Worm (Caenorhabditis elegans): ENCODE results near the gene C17G10.10.

The C17G10.10 gene

ce11 chrII:5582309-5582708 lies 16.9 kb downstream of the C17G10.10 start, which contains the start of gene T25E4.2:
Gene T25E4.2, minus strand, starts transcription at chrII:5582409.
- TF ChIP-seq irx-1 (tag; optimal IDR thresholded peaks at IDR 0.05) (no peak), lin-35 (GFP tag; optimal IDR thresholded peaks at IDR 0.05) (no peak), unc-62 (GFP tag; optimal IDR thresholded peaks at IDR 0.05) (no peak), pqm-1 (tag; optimal IDR thresholded peaks at IDR 0.05) (no peak), nhr-237 (tag; optimal IDR thresholded peaks at IDR 0.05) (no peak), C16A3.4 (tag; optimal IDR thresholded peaks at IDR 0.05) (no peak), unc-86 (tag; optimal IDR thresholded peaks at IDR 0.05) (no peak), dpl-1 (GFP tag; optimal IDR thresholded peaks at IDR 0.05) (no peak), ceh-88 (GFP tag; IDR thresholded peaks at IDR 0.05) (no peak)

ce11 chrII:5579236-5579635 lies 19.9 kb downstream of the C17G10.10 start:
- TF ChIP-seq egl-27 (tag; optimal IDR thresholded peaks at IDR 0.05): no peak
- TF ChIP-seq lsy-2 (tag; optimal IDR thresholded peaks at IDR 0.05): no peak
- no peak for TF ChIP-seq aly-2 (tag; optimal IDR thresholded peaks at IDR 0.05)
- TF ChIP-seq unc-30 (tag; optimal IDR thresholded peaks at IDR 0.05): no peak
- TF ChIP-seq lir-3 (tag; optimal IDR thresholded peaks at IDR 0.05; ENCODE audit: poor library complexity): no peak
- no peak for TF ChIP-seq fos-1 (tag; optimal IDR thresholded peaks at IDR 0.05)
- TF ChIP-seq snu-23 (GFP tag; optimal IDR thresholded peaks at IDR 0.05): no peak
- TF ChIP-seq hlh-4 (tag; optimal IDR thresholded peaks at IDR 0.05): no peak
- no peak for TF ChIP-seq C34B4.2 (tag; optimal IDR thresholded peaks at IDR 0.05)
- no peak for TF ChIP-seq sox-4 (tag; optimal IDR thresholded peaks at IDR 0.05)
- TF ChIP-seq swsn-7 (tag; optimal IDR thresholded peaks at IDR 0.05): no peak
- TF ChIP-seq ceh-82 (tag; optimal IDR thresholded peaks at IDR 0.05): no peak
- no peak for TF ChIP-seq hlh-17 (GFP tag; optimal IDR thresholded peaks at IDR 0.05; ENCODE audit: borderline replicate concordance)

ce11 chrII:5578714-5579113 lies 20.5 kb downstream of the C17G10.10 start:
- no peak for TF ChIP-seq fkh-4 (tag; optimal IDR thresholded peaks at IDR 0.05; ENCODE audit: borderline replicate concordance)
- TF ChIP-seq nhr-47 (tag; optimal IDR thresholded peaks at IDR 0.05): no peak
- TF ChIP-seq nhr-84 (tag; optimal IDR thresholded peaks at IDR 0.05): no peak
- TF ChIP-seq efl-1 (optimal IDR thresholded peaks at IDR 0.05): no peak
- no peak for TF ChIP-seq efl-1 (GFP tag; optimal IDR thresholded peaks at IDR 0.05 in 1 of 2)
- TF ChIP-seq nhr-20 (tag; optimal IDR thresholded peaks at IDR 0.05): no peak
- TF ChIP-seq unc-86 (tag; optimal IDR thresholded peaks at IDR 0.05): no peak
- no peak for TF ChIP-seq hpl-2 (GFP tag; optimal IDR thresholded peaks at IDR 0.05)
- TF ChIP-seq C16A3.4 (tag; optimal IDR thresholded peaks at IDR 0.05): no peak
- TF ChIP-seq nhr-12 (tag; optimal IDR thresholded peaks at IDR 0.05): no peak
- TF ChIP-seq unc-62 (GFP tag; optimal IDR thresholded peaks at IDR 0.05): no peak
- TF ChIP-seq C34B4.2 (tag; optimal IDR thresholded peaks at IDR 0.05): no peak
- TF ChIP-seq zag-1 (tag; optimal IDR thresholded peaks at IDR 0.05): no peak
- no peak for TF ChIP-seq sox-4 (tag; optimal IDR thresholded peaks at IDR 0.05)

DNA sequence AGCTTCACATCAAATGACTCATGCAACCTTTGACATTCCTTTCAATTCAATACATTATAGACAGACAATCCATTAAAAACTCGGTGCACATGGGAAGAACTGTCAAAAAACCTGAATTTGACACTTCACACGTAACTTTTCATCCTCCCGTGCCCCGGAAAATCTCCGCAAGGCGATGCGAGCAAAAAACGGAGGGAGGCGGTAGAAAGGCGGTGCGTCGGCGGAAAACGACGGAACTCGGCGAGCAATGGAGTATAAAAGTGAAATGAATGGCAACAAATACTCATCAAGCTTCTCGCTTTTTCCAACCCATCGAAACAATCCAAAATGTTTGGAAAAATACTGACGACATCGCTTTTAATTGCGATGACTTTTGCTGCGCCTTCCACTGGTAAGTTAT lies 21.1 kb downstream of the C17G10.10 start, which contains the start of gene T25E4.1:
Gene T25E4.1 (plus strand): TSS at position 301 of the 400 bp plus-strand sequence.
- TF ChIP-seq fkh-8 (tag; optimal IDR thresholded peaks at IDR 0.05) (no peak), isw-1 (GFP tag; IDR thresholded peaks at IDR 0.05) (no peak)

DNA sequence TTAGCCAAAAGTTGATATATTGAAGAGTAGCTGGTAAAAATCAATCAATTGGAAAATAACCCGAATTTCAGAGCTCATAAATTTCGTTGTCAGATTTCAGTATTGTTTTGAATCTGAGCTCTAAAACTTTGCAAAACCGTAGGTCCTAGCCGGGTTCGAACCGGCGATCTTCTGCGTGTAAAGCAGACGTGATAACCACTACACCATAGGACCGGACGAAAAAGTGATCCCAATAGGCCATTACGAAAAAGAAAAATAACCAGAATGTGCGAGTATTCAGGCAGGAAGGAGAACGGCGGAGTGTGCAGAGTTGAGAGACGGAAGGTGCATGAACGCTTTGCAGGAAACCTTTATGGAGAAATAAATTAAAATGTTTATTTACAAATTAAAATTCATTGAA lies 22.1 kb downstream of the C17G10.10 start:
- TF ChIP-seq sox-4 (tag; optimal IDR thresholded peaks at IDR 0.05) (no peak), nhr-90 (tag; optimal IDR thresholded peaks at IDR 0.05; ENCODE audit: poor library complexity) (peak; percentile 10), efl-1 (optimal IDR thresholded peaks at IDR 0.05) (peak; percentile 28 to 51), efl-1 (GFP tag; optimal IDR thresholded peaks at IDR 0.05 in 1 of 2) (peak; percentile 13 to 76), fkh-8 (tag; optimal IDR thresholded peaks at IDR 0.05) (peak; percentile 66), snu-23 (GFP tag; optimal IDR thresholded peaks at IDR 0.05) (peak; percentile 55), ztf-11 (tag; optimal IDR thresholded peaks at IDR 0.05) (no peak), irx-1 (tag; optimal IDR thresholded peaks at IDR 0.05) (no peak), ceh-82 (tag; optimal IDR thresholded peaks at IDR 0.05) (peak in 1 of 3 experiments; percentile 6), mdl-1 (tag; optimal IDR thresholded peaks at IDR 0.05) (peak in 1 of 2 experiments; percentile 30), nhr-28 (tag; optimal IDR thresholded peaks at IDR 0.05) (no peak), ets-5 (GFP tag; IDR thresholded peaks at IDR 0.05) (no peak), nhr-76 (tag; optimal IDR thresholded peaks at IDR 0.05) (no peak), lsy-2 (tag; optimal IDR thresholded peaks at IDR 0.05) (peak in 1 of 2 experiments; percentile 60), dpl-1 (GFP tag; optimal IDR thresholded peaks at IDR 0.05) (peak; percentile 18 to 31 (median 29)), xbp-1 (tag; optimal IDR thresholded peaks at IDR 0.05) (peak; percentile 5), swsn-7 (tag; optimal IDR thresholded peaks at IDR 0.05) (peak; percentile 34), nhr-20 (tag; optimal IDR thresholded peaks at IDR 0.05) (peak; percentile 34), skn-1 (tag; optimal IDR thresholded peaks at IDR 0.05) (peak; percentile 40), fos-1 (tag; optimal IDR thresholded peaks at IDR 0.05) (no peak), zag-1 (tag; optimal IDR thresholded peaks at IDR 0.05) (no peak), hpl-2 (GFP tag; optimal IDR thresholded peaks at IDR 0.05) (no peak), nhr-19 (GFP tag; conservative IDR thresholded peaks at IDR 0.05) (0 out of 2 replicates have a peak, but pooled peaks have one; percentile 15), egl-13 (tag; optimal IDR thresholded peaks at IDR 0.05) (peak; percentile 0), lin-14 (GFP tag; optimal IDR thresholded peaks at IDR 0.05) (peak; percentile 30)

All from whole organism, L1 larva.